Worm (Caenorhabditis elegans): ENCODE data around the gene K02E10.4.

- TF ChIP-seq lsy-2 (tag; optimal IDR thresholded peaks at IDR 0.05) (no peak), lin-39 (tag; optimal IDR thresholded peaks at IDR 0.05) (no peak), ztf-1 (GFP tag; conservative IDR thresholded peaks at IDR 0.05) (no peak), nhr-77 (tag; optimal IDR thresholded peaks at IDR 0.05) (no peak), nhr-11 (tag; optimal IDR thresholded peaks at IDR 0.05) (no peak), lin-13 (GFP tag; optimal IDR thresholded peaks at IDR 0.05) (no peak), dmd-4 (tag; optimal IDR thresholded peaks at IDR 0.05) (no peak), snpc-4 (tag; optimal IDR thresholded peaks at IDR 0.05) (no peak), zag-1 (tag; optimal IDR thresholded peaks at IDR 0.05) (no peak), ceh-16 (tag; optimal IDR thresholded peaks at IDR 0.05) (no peak), ama-1 (optimal IDR thresholded peaks at IDR 0.05) (no peak), nhr-10 (tag; optimal IDR thresholded peaks at IDR 0.05) (no peak), blmp-1 (tag; optimal IDR thresholded peaks at IDR 0.05; ENCODE audit: insufficient read depth) (no peak)
Measured at ce11 chrX:2443304-2443703, 39.8 kb upstream of the K02E10.4 start, which contains the start of gene T07D1.3.

All from whole organism, L2 larva.